Worm (Caenorhabditis elegans) whole organism, young adult: ENCODE results near the gene T22D1.1.
A peak's percentile ranks its signal among the peaks of the same experiment; 100 is the strongest.

Source experiments
- B0261.1 ChIP-seq: sonication (generic microtip); optimal IDR thresholded peaks from 2 replicates; lab custom pipeline; 2016; ENCODE audit warnings: mild to moderate bottlenecking, missing genetic modification characterization, moderate library complexity, missing compliant biosample characterization
- B0336.3 ChIP-seq: fragments of 200-800 bp; sonication (Bioruptor generic); IDR thresholded peaks from 2 replicates; pipeline ENCODE4 v1.3.6; 2022; ENCODE audit warnings: missing genetic modification characterization, missing compliant biosample characterization
- D2030.7 ChIP-seq: fragments of 200-800 bp; sonication (Bioruptor generic); IDR thresholded peaks from 2 replicates; pipeline ENCODE4 v1.3.6; 2022; ENCODE audit warnings: missing genetic modification reagents, missing genetic modification characterization, missing compliant biosample characterization
- F23B12.7 ChIP-seq: sonication (generic microtip); optimal IDR thresholded peaks from 2 replicates; lab custom pipeline; 2017; ENCODE audit warnings: missing genetic modification characterization, mild to moderate bottlenecking, missing compliant biosample characterization, antibody characterized with exemption, moderate library complexity; ENCODE audit not compliant: insufficient read depth
- F33H1.4 ChIP-seq: fragments of 200-800 bp; sonication (Bioruptor generic); IDR thresholded peaks from 2 replicates; pipeline ENCODE4 v1.3.6; 2022; ENCODE audit warnings: missing genetic modification reagents, missing genetic modification characterization, missing compliant biosample characterization
- F37B4.10 ChIP-seq: fragments of 200-800 bp; sonication (Bioruptor generic); IDR thresholded peaks from 2 replicates; pipeline ENCODE4 v1.3.6; 2022; ENCODE audit warnings: missing genetic modification characterization, missing compliant biosample characterization
- F49E8.2 ChIP-seq: sonication (generic microtip); optimal IDR thresholded peaks from 3 replicates; lab custom pipeline; 2017; ENCODE audit warnings: missing genetic modification characterization, mild to moderate bottlenecking, missing compliant biosample characterization, antibody characterized with exemption, moderate library complexity; ENCODE audit not compliant: insufficient read depth
- F52B5.7 ChIP-seq: sonication (generic microtip); optimal IDR thresholded peaks from 2 replicates; lab custom pipeline; 2016; ENCODE audit warnings: mild to moderate bottlenecking, missing genetic modification characterization, missing compliant biosample characterization
- F57A8.1 ChIP-seq: fragments of 200-800 bp; sonication (Bioruptor generic); optimal IDR thresholded peaks from 2 replicates; lab custom pipeline; 2018; ENCODE audit warnings: mild to moderate bottlenecking, missing genetic modification characterization, moderate library complexity, missing compliant biosample characterization
- K11D2.4 ChIP-seq: fragments of 200-800 bp; sonication (Bioruptor generic); IDR thresholded peaks from 2 replicates; pipeline ENCODE4 v1.3.6; 2022; ENCODE audit warnings: missing genetic modification reagents, missing genetic modification characterization, missing compliant biosample characterization
- aptf-2 ChIP-seq: fragments of 200-800 bp; sonication (Bioruptor generic); conservative IDR thresholded peaks from 2 replicates; pipeline ENCODE4 v1.3.6; 2022; ENCODE audit warnings: missing genetic modification reagents, missing genetic modification characterization, missing compliant biosample characterization
- aptf-3 ChIP-seq: fragments of 200-800 bp; sonication (Bioruptor generic); IDR thresholded peaks from 2 replicates; pipeline ENCODE4 v1.3.6; 2022; ENCODE audit warnings: missing genetic modification characterization, missing compliant biosample characterization
- athp-1 ChIP-seq: sonication (generic microtip); optimal IDR thresholded peaks from 2 replicates; lab custom pipeline; 2017; ENCODE audit warnings: mild to moderate bottlenecking, missing genetic modification characterization, missing compliant biosample characterization
- attf-6 ChIP-seq: fragments of 200-800 bp; sonication (Bioruptor generic); IDR thresholded peaks from 2 replicates; pipeline ENCODE4 v1.3.6; 2022; ENCODE audit warnings: missing genetic modification reagents, missing genetic modification characterization, missing compliant biosample characterization
- ceh-79 ChIP-seq: sonication (generic microtip); optimal IDR thresholded peaks from 2 replicates; lab custom pipeline; 2017; ENCODE audit warnings: mild to moderate bottlenecking, missing genetic modification characterization, missing compliant biosample characterization
- ceh-91 ChIP-seq: fragments of 200-800 bp; sonication (Bioruptor generic); IDR thresholded peaks from 2 replicates; pipeline ENCODE4 v1.3.6; 2022; ENCODE audit warnings: missing genetic modification reagents, missing genetic modification characterization, missing compliant biosample characterization
- chd-7 ChIP-seq: sonication (generic microtip); optimal IDR thresholded peaks from 2 replicates; lab custom pipeline; 2016; ENCODE audit warnings: mild to moderate bottlenecking, missing genetic modification characterization, moderate library complexity, missing compliant biosample characterization
- dox-1 ChIP-seq: fragments of 200-800 bp; sonication (Bioruptor generic); IDR thresholded peaks from 2 replicates; pipeline ENCODE4 v1.3.6; 2022; ENCODE audit warnings: missing genetic modification reagents, missing genetic modification characterization, missing compliant biosample characterization
- dpff-1 ChIP-seq: sonication (generic microtip); optimal IDR thresholded peaks from 2 replicates; lab custom pipeline; 2017; ENCODE audit warnings: mild to moderate bottlenecking, missing genetic modification characterization, missing compliant biosample characterization
- dpl-1 ChIP-seq: fragments of 150-350 bp; optimal IDR thresholded peaks from 2 replicates; lab custom pipeline; 2014; ENCODE audit warnings: missing biosample characterization, missing genetic modification reagents, missing genetic modification characterization
- efl-1 ChIP-seq: fragments of 150-350 bp; optimal IDR thresholded peaks from 2 replicates; lab custom pipeline; 2014; ENCODE audit warnings: missing biosample characterization, missing genetic modification reagents, missing genetic modification characterization
- egl-44 ChIP-seq: fragments of 200-800 bp; sonication (Bioruptor generic); IDR thresholded peaks from 2 replicates; pipeline ENCODE4 v1.3.6; 2022; ENCODE audit warnings: missing genetic modification reagents, missing genetic modification characterization, missing compliant biosample characterization
- fkh-3 ChIP-seq: sonication (generic microtip); optimal IDR thresholded peaks from 2 replicates; lab custom pipeline; 2016; ENCODE audit warnings: mild to moderate bottlenecking, missing genetic modification characterization, missing compliant biosample characterization
- him-1 ChIP-seq: sonication (generic microtip); optimal IDR thresholded peaks from 2 replicates; lab custom pipeline; 2016; ENCODE audit warnings: missing genotype, missing genetic modification reagents, missing genetic modification characterization, missing compliant biosample characterization
- hlh-12 ChIP-seq: sonication (generic microtip); optimal IDR thresholded peaks from 2 replicates; lab custom pipeline; 2016; ENCODE audit warnings: missing genetic modification characterization, missing compliant biosample characterization
- hmg-1.2 ChIP-seq: fragments of 200-800 bp; sonication (Bioruptor generic); IDR thresholded peaks from 2 replicates; pipeline ENCODE4 v1.3.6; 2022; ENCODE audit warnings: missing genetic modification reagents, missing genetic modification characterization, missing compliant biosample characterization
- hrde-1 ChIP-seq: sonication (generic microtip); optimal IDR thresholded peaks from 2 replicates; lab custom pipeline; 2016; ENCODE audit warnings: missing genetic modification characterization, mild to moderate bottlenecking, missing compliant biosample characterization, moderate library complexity, missing genotype, missing genetic modification reagents, borderline replicate concordance
- let-526 ChIP-seq: fragments of 200-800 bp; sonication (Bioruptor generic); IDR thresholded peaks from 2 replicates; pipeline ENCODE4 v1.3.6; 2022; ENCODE audit warnings: missing genetic modification reagents, missing genetic modification characterization, missing compliant biosample characterization
- lsl-1 ChIP-seq: fragments of 200-800 bp; sonication (Bioruptor generic); optimal IDR thresholded peaks from 2 replicates; lab custom pipeline; 2018; ENCODE audit warnings: mild to moderate bottlenecking, missing genetic modification characterization, moderate library complexity, missing compliant biosample characterization
- madf-3 ChIP-seq: fragments of 200-800 bp; sonication (Bioruptor generic); IDR thresholded peaks from 2 replicates; pipeline ENCODE4 v1.3.6; 2022; ENCODE audit warnings: missing genetic modification reagents, missing genetic modification characterization, missing compliant biosample characterization
- nfya-2 ChIP-seq: fragments of 200-800 bp; sonication (Bioruptor generic); IDR thresholded peaks from 2 replicates; pipeline ENCODE4 v1.3.6; 2022; ENCODE audit warnings: missing genetic modification reagents, missing genetic modification characterization, missing compliant biosample characterization
- nfyb-1 ChIP-seq: fragments of 200-800 bp; sonication (Bioruptor generic); IDR thresholded peaks from 2 replicates; pipeline ENCODE4 v1.3.6; 2022; ENCODE audit warnings: missing genetic modification reagents, missing genetic modification characterization, missing compliant biosample characterization
- nhr-179 ChIP-seq: sonication (generic microtip); optimal IDR thresholded peaks from 2 replicates; lab custom pipeline; 2016; ENCODE audit warnings: mild to moderate bottlenecking, missing genetic modification characterization, missing compliant biosample characterization
- nhr-27 ChIP-seq: fragments of 200-800 bp; sonication (Bioruptor generic); optimal IDR thresholded peaks from 2 replicates; lab custom pipeline; 2018; ENCODE audit warnings: mild to moderate bottlenecking, missing genetic modification characterization, moderate library complexity, missing compliant biosample characterization
- rec-8 ChIP-seq, 2 experiments: sonication (generic microtip); optimal IDR thresholded peaks; 2 replicates each; lab custom pipeline; 2016; ENCODE audit warnings: mild to moderate bottlenecking in 2 of 2, missing genetic modification characterization in 2 of 2, missing genetic modification reagents in 2 of 2, missing genotype in 2 of 2, missing biosample characterization in 1 of 2, missing compliant biosample characterization in 1 of 2, moderate library complexity in 1 of 2
- rpc-1 ChIP-seq, 2 experiments: fragments of 150-350 bp in 1 of 2; sonication (generic microtip) in 1 of 2; optimal IDR thresholded peaks; 2 replicates each; lab custom pipeline; 2014 to 2018; ENCODE audit warnings: missing biosample characterization in 1 of 2, missing genetic modification characterization in 1 of 2, missing genetic modification reagents in 1 of 2, missing genotype in 1 of 2
- sea-2 ChIP-seq: fragments of 200-800 bp; sonication (Bioruptor generic); IDR thresholded peaks from 2 replicates; pipeline ENCODE4 v1.3.6; 2022; ENCODE audit warnings: missing genetic modification characterization, missing compliant biosample characterization
- snpc-4 ChIP-seq, 5 experiments: fragments of 150-350 bp in 1 of 5; sonication (generic microtip) in 4 of 5; optimal IDR thresholded peaks; 2 replicates each; lab custom pipeline; 2014 to 2018; ENCODE audit warnings: missing genetic modification characterization in 5 of 5, missing biosample characterization in 3 of 5, antibody characterized with exemption in 2 of 5, mild to moderate bottlenecking in 2 of 5, missing compliant biosample characterization in 2 of 5, missing genotype in 2 of 5, moderate library complexity in 2 of 5, missing genetic modification reagents in 1 of 5
- tbp1 ChIP-seq: fragments of 200-800 bp; sonication (Bioruptor generic); optimal IDR thresholded peaks from 2 replicates; lab custom pipeline; 2018; ENCODE audit warnings: mild to moderate bottlenecking, missing genetic modification characterization, missing compliant biosample characterization
- tbx-9 ChIP-seq: sonication (generic microtip); optimal IDR thresholded peaks from 2 replicates; lab custom pipeline; 2016; ENCODE audit warnings: borderline replicate concordance, missing genetic modification characterization, inconsistent platforms, missing compliant biosample characterization
- tlf-1 ChIP-seq: fragments of 200-800 bp; sonication (Bioruptor generic); optimal IDR thresholded peaks from 2 replicates; lab custom pipeline; 2018; ENCODE audit warnings: mild to moderate bottlenecking, missing genetic modification characterization, missing compliant biosample characterization
- unc-130 ChIP-seq: sonication (generic microtip); optimal IDR thresholded peaks from 2 replicates; lab custom pipeline; 2016; ENCODE audit warnings: missing genetic modification reagents, missing genetic modification characterization, missing compliant biosample characterization
- xnd-1 ChIP-seq: sonication (generic microtip); optimal IDR thresholded peaks from 2 replicates; lab custom pipeline; 2016; ENCODE audit warnings: missing genotype, missing genetic modification reagents, missing genetic modification characterization, missing compliant biosample characterization
- ztf-18 ChIP-seq: sonication (generic microtip); optimal IDR thresholded peaks from 2 replicates; lab custom pipeline; 2016; ENCODE audit warnings: missing genotype, mild to moderate bottlenecking, missing genetic modification characterization, missing compliant biosample characterization

Gene T22D1.1

ce11 chrIV:6909863-6910733 lies 13.1 kb upstream of the T22D1.1 start, which contains the start of the genes rpn-1 and ribo-1 (continued):
- TF ChIP-seq lsl-1 (GFP tag; lab: Kevin White, UChicago): peak; percentile 59
- peak; percentile 40 for TF ChIP-seq F49E8.2 (tag; lab: Kevin White, UChicago)
- TF ChIP-seq rec-8 (tag; optimal IDR thresholded peaks at IDR 0.05; lab: Kevin White, UChicago): no peak
- TF ChIP-seq F33H1.4: peak; percentile 88
- TF ChIP-seq tbx-9 (tag; lab: Kevin White, UChicago): no peak
- peak; percentile 28 for TF ChIP-seq F23B12.7 (tag; lab: Kevin White, UChicago)
- TF ChIP-seq xnd-1 (tag; lab: Kevin White, UChicago): no peak
- TF ChIP-seq dox-1 (GFP tag; lab: Robert Waterston, UW): peak; percentile 56; the same call in 1 of the 2 replicates
- peak; percentile 3 for TF ChIP-seq ztf-18
- peak; percentile 18 for TF ChIP-seq dpl-1 (GFP tag; lab: Kevin White, UChicago)
- TF ChIP-seq rpc-1 (optimal IDR thresholded peaks at IDR 0.05; lab: Kevin White, UChicago): no peak
- no peak for TF ChIP-seq rpc-1 (tag; optimal IDR thresholded peaks at IDR 0.05; lab: Kevin White, UChicago)
- peak; percentile 74 for TF ChIP-seq efl-1 (GFP tag; lab: Kevin White, UChicago)
- no peak for TF ChIP-seq F57A8.1 (GFP tag; lab: Kevin White, UChicago)
- no peak for TF ChIP-seq egl-44 (GFP tag; lab: Robert Waterston, UW)
- TF ChIP-seq him-1 (tag; lab: Kevin White, UChicago): no peak
- TF ChIP-seq let-526 (GFP tag; lab: Robert Waterston, UW): no peak
- no peak for TF ChIP-seq nhr-27 (tag; lab: Kevin White, UChicago)
- no peak for TF ChIP-seq snpc-4 (GFP tag; optimal IDR thresholded peaks at IDR 0.05; lab: Kevin White, UChicago)
- peak in 3 of 4 experiments; percentile 42 to 64 (median 63) for TF ChIP-seq snpc-4 (tag; optimal IDR thresholded peaks at IDR 0.05; lab: Kevin White, UChicago)
- no peak for TF ChIP-seq aptf-2
- TF ChIP-seq sea-2 (GFP tag; lab: Robert Waterston, UW): no peak
- no peak for TF ChIP-seq K11D2.4 (GFP tag; lab: Robert Waterston, UW)
- no peak for TF ChIP-seq tlf-1 (GFP tag; lab: Kevin White, UChicago)
- no peak for TF ChIP-seq F52B5.7
- no peak for TF ChIP-seq hlh-12 (tag; lab: Kevin White, UChicago)
- peak; percentile 29; the same call in 1 of the 2 replicates for TF ChIP-seq D2030.7 (GFP tag; lab: Robert Waterston, UW)
- TF ChIP-seq madf-3 (GFP tag; lab: Robert Waterston, UW): no peak
- no peak for TF ChIP-seq B0336.3 (GFP tag; lab: Robert Waterston, UW)

- TF ChIP-seq nhr-179 (tag; lab: Kevin White, UChicago) (no peak), chd-7 (tag; lab: Kevin White, UChicago) (peak; percentile 26), tbp1 (GFP tag; lab: Kevin White, UChicago) (peak; percentile 37), fkh-3 (peak; percentile 37), F37B4.10 (GFP tag; lab: Robert Waterston, UW) (no peak), hrde-1 (peak; percentile 12), nfya-2 (GFP tag; lab: Robert Waterston, UW) (no peak), nfyb-1 (GFP tag; lab: Robert Waterston, UW) (peak; percentile 34; the same call in 1 of the 2 replicates), ceh-79 (no peak), ceh-91 (GFP tag; lab: Robert Waterston, UW) (no peak), dpff-1 (no peak), attf-6 (GFP tag; lab: Robert Waterston, UW) (no peak), aptf-3 (no peak), unc-130 (no peak), athp-1 (tag; lab: Kevin White, UChicago) (no peak), rpc-1 (optimal IDR thresholded peaks at IDR 0.05; lab: Kevin White, UChicago) (no peak), rpc-1 (tag; optimal IDR thresholded peaks at IDR 0.05; lab: Kevin White, UChicago) (no peak), B0261.1 (tag; lab: Kevin White, UChicago) (no peak), D2030.7 (GFP tag; lab: Robert Waterston, UW) (no peak), hmg-1.2 (peak; percentile 18; the same call in 1 of the 2 replicates)
These were observed 10.2 kb upstream of the T22D1.1 start, which contains the start of gene T22D1.3 for ce11 chrIV:6912851-6913588. Gene T22D1.3, plus strand, starts transcription at chrIV:6913538.
